Worm (Caenorhabditis elegans) whole organism, L4/young adult: Measurements from ENCODE around the gene R11G1.2.

Experiments used
- W03F9.2 ChIP-seq: fragments of 150-350 bp; optimal IDR thresholded peaks from 2 replicates; lab custom pipeline; 2014; ENCODE audit warnings: missing biosample characterization, missing genetic modification characterization
- dao-5 ChIP-seq: sonication (generic microtip); optimal IDR thresholded peaks from 2 replicates; lab custom pipeline; 2016; ENCODE audit warnings: missing genotype, missing genetic modification characterization, moderate library complexity, missing compliant biosample characterization
- him-1 ChIP-seq: sonication (generic microtip); optimal IDR thresholded peaks from 2 replicates; lab custom pipeline; 2016; ENCODE audit warnings: missing genotype, missing genetic modification reagents, missing genetic modification characterization, missing compliant biosample characterization

R11G1.2 gene

DNA sequence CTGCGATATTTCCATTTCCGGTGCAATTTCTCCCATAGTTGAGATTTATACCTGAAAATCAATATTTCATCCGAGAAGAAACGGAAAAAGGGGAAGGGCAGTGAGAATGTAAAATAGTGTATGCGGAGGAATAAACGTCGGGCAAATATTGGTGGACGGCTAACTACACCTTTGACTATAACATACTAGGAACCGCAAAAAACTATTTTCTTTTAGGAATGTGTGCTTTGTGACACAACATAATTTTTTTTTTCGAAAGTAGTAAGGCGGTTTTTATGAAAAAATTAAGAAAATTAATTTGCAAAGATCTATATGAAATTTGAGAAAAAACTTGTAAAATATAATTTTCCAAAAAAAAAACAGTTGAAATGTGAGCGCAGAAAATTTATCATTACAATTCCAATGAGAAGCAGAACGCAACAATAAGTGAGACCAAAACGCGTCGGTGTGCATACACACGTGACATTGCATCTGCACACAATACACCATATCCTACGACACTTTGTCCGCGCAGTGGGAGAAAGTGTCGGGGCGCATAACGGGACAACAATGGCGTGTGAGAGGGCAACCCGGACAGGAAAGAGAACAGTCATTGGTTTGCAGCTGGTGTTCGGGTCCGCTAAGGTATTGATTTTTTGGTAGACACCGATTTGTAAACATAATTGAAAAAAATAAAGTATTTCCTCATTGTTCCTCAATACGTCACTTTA, at the start of gene R11G1.2, which contains the start of gene sax-1:
TSS of gene R11G1.2 (plus strand) at position 515 of the 710 bp plus-strand sequence.
TSS of gene sax-1 (minus strand) at position 51 of the 710 bp plus-strand sequence.
- TF ChIP-seq dao-5 (tag; lab: Kevin White, UChicago) (no peak), W03F9.2 (peak; percentile 39)

ce11 chrX:3601531-3601930, 48.9 kb upstream of the R11G1.2 start, which contains the start of gene C18B2.3:
C18B2.3 (plus strand) TSS chrX:3601831.
- no peak for TF ChIP-seq W03F9.2
- no peak for TF ChIP-seq him-1 (tag; lab: Kevin White, UChicago)

ce11 chrX:3602622-3603021, 47.8 kb upstream of the R11G1.2 start:
- TF ChIP-seq him-1 (tag; lab: Kevin White, UChicago) (no peak), dao-5 (tag; lab: Kevin White, UChicago) (no peak), W03F9.2 (no peak)

- TF ChIP-seq W03F9.2 (peak; percentile 41), dao-5 (tag; lab: Kevin White, UChicago) (no peak)
Measured at ce11 chrX:3605727-3606126, 44.7 kb upstream of the R11G1.2 start, which contains the start of gene C18B2.4. C18B2.4 (minus strand) TSS chrX:3605741.

ce11 chrX:3610442-3610841, 40.0 kb upstream of the R11G1.2 start:
- TF ChIP-seq him-1 (tag; lab: Kevin White, UChicago) (no peak), dao-5 (tag; lab: Kevin White, UChicago) (no peak), W03F9.2 (no peak)

DNA sequence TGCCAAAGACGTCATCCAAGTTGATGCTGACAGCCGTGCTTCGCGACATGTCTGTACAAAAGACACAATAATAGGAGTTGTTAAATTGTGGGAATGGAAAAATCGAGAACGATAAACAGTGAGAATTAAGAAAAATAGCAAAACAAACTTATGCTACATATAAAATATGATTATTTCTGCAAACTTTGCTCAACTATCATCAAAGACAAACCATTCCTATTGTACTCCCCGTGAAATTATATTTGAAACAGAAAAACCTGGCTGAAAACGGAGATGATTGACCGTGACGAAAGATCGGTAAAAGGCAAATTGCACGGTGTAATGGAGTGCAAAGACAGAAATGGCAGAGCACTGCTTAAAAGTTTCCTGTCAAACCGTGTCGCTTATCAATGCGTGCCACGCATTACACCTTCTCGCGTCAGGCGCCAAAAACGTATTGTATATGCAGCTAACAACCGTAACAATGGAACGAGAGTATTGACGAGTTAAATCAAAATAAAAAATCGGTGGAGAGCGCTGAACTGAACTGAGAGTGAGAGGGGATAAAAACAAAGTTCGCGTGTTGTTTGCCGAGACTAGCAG, 39.3 kb upstream of the R11G1.2 start, which contains the start of gene C18B2.5:
TSS of gene C18B2.5 (minus strand) at position 51 of the 582 bp plus-strand sequence.
- TF ChIP-seq W03F9.2 (no peak), dao-5 (tag; lab: Kevin White, UChicago) (no peak), him-1 (tag; lab: Kevin White, UChicago) (no peak)

DNA sequence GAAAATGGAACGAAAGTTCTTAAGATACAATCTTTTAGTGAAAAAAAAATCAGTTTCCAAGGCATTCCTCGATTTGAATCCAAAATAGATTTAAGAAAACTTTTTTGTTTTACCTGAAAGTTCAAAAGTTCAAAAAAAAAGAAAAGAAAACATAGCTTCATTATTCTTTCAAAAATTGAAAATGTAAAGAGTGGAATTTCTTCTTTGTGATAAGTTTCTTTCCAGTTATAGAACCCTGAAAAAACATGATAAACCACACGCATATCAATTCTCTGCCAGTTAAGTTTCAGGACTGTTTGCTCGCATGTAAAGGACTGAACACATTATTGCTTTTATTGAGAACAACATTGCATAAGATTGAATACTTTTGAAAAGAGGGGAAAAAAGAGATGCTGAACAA, 38.7 kb upstream of the R11G1.2 start:
- TF ChIP-seq W03F9.2, result no peak
- no peak for TF ChIP-seq him-1 (tag; lab: Kevin White, UChicago)
- no peak for TF ChIP-seq dao-5 (tag; lab: Kevin White, UChicago)

- TF ChIP-seq dao-5 (tag; lab: Kevin White, UChicago) (no peak), him-1 (tag; lab: Kevin White, UChicago) (no peak), W03F9.2 (no peak)
Measured at ce11 chrX:3613665-3614064, 36.7 kb upstream of the R11G1.2 start.

DNA sequence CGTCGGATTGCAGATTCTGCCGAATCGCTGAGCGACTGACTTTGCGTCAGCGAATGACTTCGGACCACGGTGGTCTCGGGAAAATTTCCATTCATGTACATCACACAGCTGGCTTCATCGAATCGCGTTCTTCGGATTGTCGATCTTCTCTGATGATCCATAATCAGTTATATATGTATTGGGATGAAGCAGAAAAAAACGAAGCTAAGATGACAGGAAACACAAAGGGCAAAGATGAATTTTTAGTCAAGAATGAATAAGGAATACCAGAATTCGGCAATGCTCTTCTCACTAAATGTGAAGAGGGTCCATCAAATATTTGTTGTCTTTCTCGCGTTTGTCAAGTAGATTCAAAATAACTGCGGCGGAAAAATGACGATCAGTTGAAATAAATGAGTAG, 33.2 kb upstream of the R11G1.2 start, which contains the start of gene del-9:
TSS of gene del-9 (minus strand) at position 101 of the 400 bp plus-strand sequence.
- no peak for TF ChIP-seq dao-5 (tag; lab: Kevin White, UChicago)
- TF ChIP-seq him-1 (tag; lab: Kevin White, UChicago), result no peak
- TF ChIP-seq W03F9.2, result no peak

ce11 chrX:3618842-3619241, 31.6 kb upstream of the R11G1.2 start:
- TF ChIP-seq dao-5 (tag; lab: Kevin White, UChicago) (no peak), W03F9.2 (no peak), him-1 (tag; lab: Kevin White, UChicago) (no peak)

DNA sequence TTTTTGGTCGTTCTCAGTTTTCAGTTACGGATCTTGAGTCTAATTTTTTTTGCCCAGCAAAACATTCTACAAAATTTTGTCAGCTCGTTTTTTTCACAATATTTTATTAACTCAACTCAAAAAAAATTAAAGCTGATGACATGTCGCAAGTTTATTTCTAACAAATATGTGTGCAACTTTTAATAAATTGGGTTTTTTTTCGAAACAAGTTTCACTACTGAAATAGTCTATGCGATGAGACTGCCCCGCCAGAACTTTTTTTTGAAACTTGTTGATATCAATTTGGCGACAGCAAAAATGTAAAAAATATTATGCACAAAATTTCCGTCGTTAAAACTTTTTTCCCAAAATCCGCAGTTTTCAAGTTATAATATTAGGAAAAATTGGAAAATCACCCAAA, 27.3 kb upstream of the R11G1.2 start, which contains the start of gene C18B2.2:
TSS of gene C18B2.2 (plus strand) at position 301 of the 400 bp plus-strand sequence.
- TF ChIP-seq him-1 (tag; lab: Kevin White, UChicago), result no peak
- TF ChIP-seq W03F9.2, result no peak
- TF ChIP-seq dao-5 (tag; lab: Kevin White, UChicago), result no peak

ce11 chrX:3625599-3625998, 24.8 kb upstream of the R11G1.2 start:
- TF ChIP-seq him-1 (tag; lab: Kevin White, UChicago) (no peak), dao-5 (tag; lab: Kevin White, UChicago) (no peak), W03F9.2 (no peak)

ce11 chrX:3628016-3628415, 22.4 kb upstream of the R11G1.2 start, which contains the start of gene vep-2:
vep-2 (plus strand) TSS chrX:3628316.
- TF ChIP-seq dao-5 (tag; lab: Kevin White, UChicago) (no peak), W03F9.2 (no peak), him-1 (tag; lab: Kevin White, UChicago) (no peak)

ce11 chrX:3630090-3630489, 20.3 kb upstream of the R11G1.2 start:
- TF ChIP-seq dao-5 (tag; lab: Kevin White, UChicago), result no peak
- no peak for TF ChIP-seq him-1 (tag; lab: Kevin White, UChicago)
- no peak for TF ChIP-seq W03F9.2
